Fruit fly (Drosophila melanogaster) whole organism: Measurements from ENCODE around the gene CG3355.

ENCODE experiments used
- CG8478 ChIP-seq: fragments of >200 bp; optimal IDR thresholded peaks from 2 replicates; lab custom pipeline; 2018; ENCODE audit warnings: inconsistent platforms
- Dll ChIP-seq: fragments of >200 bp; optimal IDR thresholded peaks from 2 replicates; lab custom pipeline; 2017
- pan ChIP-seq: fragments of >200 bp; optimal IDR thresholded peaks from 2 replicates; lab custom pipeline; 2017
- psq ChIP-seq: fragments of >200 bp; optimal IDR thresholded peaks from 2 replicates; lab custom pipeline; 2017
- usp ChIP-seq: fragments of >200 bp; optimal IDR thresholded peaks from 2 replicates; lab custom pipeline; 2017; ENCODE audit warnings: missing biosample characterization, missing genetic modification characterization, mixed read lengths

DNA sequence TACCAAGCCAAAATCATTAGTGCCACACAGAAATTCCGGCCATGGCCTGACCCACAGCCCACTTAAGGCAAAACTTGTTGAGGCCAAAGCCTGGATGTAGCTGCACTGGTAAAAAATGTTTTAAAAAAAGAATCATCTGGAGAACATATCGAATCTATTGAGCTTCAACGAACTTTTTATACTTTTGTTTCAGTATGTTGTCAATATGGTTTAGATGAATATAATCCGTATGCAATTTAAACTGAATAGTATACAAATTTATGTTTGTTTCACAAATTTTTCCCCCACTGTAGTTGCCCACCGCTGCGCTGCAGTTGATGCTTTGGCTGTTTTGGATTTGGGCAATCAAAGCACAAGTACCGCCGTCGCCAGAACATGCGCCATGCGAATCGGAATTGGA, 15.8 kb upstream of the CG3355 start:
- TF ChIP-seq Dll (no peak), psq (lab: Kevin White, UChicago) (no peak), CG8478 (no peak), usp (GFP tag; lab: Kevin White, UChicago) (no peak), pan (no peak)
